Worm (Caenorhabditis elegans): Measurements from ENCODE around the gene R11H6.2.

ce11 chrV:14617711-14618110 lies 19.9 kb downstream of the R11H6.2 start:
- TF ChIP-seq nhr-25 (tag; optimal IDR thresholded peaks at IDR 0.05), result no peak
- TF ChIP-seq nhr-12 (tag; optimal IDR thresholded peaks at IDR 0.05), result no peak
- no peak for TF ChIP-seq nhr-6 (tag; optimal IDR thresholded peaks at IDR 0.05)
- TF ChIP-seq unc-39 (tag; optimal IDR thresholded peaks at IDR 0.05), result no peak
- no peak for TF ChIP-seq elt-3 (tag; optimal IDR thresholded peaks at IDR 0.05)
- TF ChIP-seq ceh-16 (tag; optimal IDR thresholded peaks at IDR 0.05), result no peak
- TF ChIP-seq blmp-1 (tag; optimal IDR thresholded peaks at IDR 0.05; ENCODE audit: insufficient read depth), result no peak
- TF ChIP-seq fos-1 (tag; optimal IDR thresholded peaks at IDR 0.05), result no peak
- no peak for TF ChIP-seq unc-62 (GFP tag; optimal IDR thresholded peaks at IDR 0.05)
- no peak for TF ChIP-seq elt-1 (tag; optimal IDR thresholded peaks at IDR 0.05)
- TF ChIP-seq snpc-4 (tag; optimal IDR thresholded peaks at IDR 0.05), result no peak
- no peak for TF ChIP-seq ztf-11 (tag; optimal IDR thresholded peaks at IDR 0.05)
- no peak for TF ChIP-seq egl-27 (tag; optimal IDR thresholded peaks at IDR 0.05)
